Worm (Caenorhabditis elegans): ENCODE results near the gene nhr-242.

nhr-242 gene

ce11 chrIV:2601988-2602861, 20.8 kb upstream of the nhr-242 start (continued):
- TF ChIP-seq ekl-4 (GFP tag; IDR thresholded peaks at IDR 0.05) (peak; percentile 99), athp-1 (tag; optimal IDR thresholded peaks at IDR 0.05) (peak; percentile 97), ztf-26 (tag; optimal IDR thresholded peaks at IDR 0.05) (peak; percentile 97), hmg-20 (GFP tag; IDR thresholded peaks at IDR 0.05) (peak; percentile 67; the same call in 1 of the 2 replicates), nhr-27 (tag; optimal IDR thresholded peaks at IDR 0.05) (no peak), dox-1 (GFP tag; IDR thresholded peaks at IDR 0.05) (peak; percentile 95), atf-7 (tag; optimal IDR thresholded peaks at IDR 0.05) (peak; percentile 98), K11D2.4 (GFP tag; IDR thresholded peaks at IDR 0.05) (peak; percentile 97), madf-10 (tag; optimal IDR thresholded peaks at IDR 0.05) (peak; percentile 92), hsf-1 (GFP tag; IDR thresholded peaks at IDR 0.05) (peak; percentile 73), F52B5.7 (tag; optimal IDR thresholded peaks at IDR 0.05) (peak; percentile 92), sptf-2 (GFP tag; optimal IDR thresholded peaks at IDR 0.05) (no peak), snpc-3.4 (tag; optimal IDR thresholded peaks at IDR 0.05) (no peak), chd-7 (tag; optimal IDR thresholded peaks at IDR 0.05) (peak; percentile 98), attf-5 (GFP tag; optimal IDR thresholded peaks at IDR 0.05) (peak; percentile 99), B0019.2 (GFP tag; conservative IDR thresholded peaks at IDR 0.05) (peak; percentile 58; the same call in 1 of the 2 replicates), B0261.1 (tag; optimal IDR thresholded peaks at IDR 0.05) (peak; percentile 19), B0035.1 (tag; optimal IDR thresholded peaks at IDR 0.05) (peak; percentile 91), ztf-22 (GFP tag; optimal IDR thresholded peaks at IDR 0.05) (peak; percentile 92), C06A6.2 (GFP tag; conservative IDR thresholded peaks at IDR 0.05) (peak; percentile 96), D2030.7 (GFP tag; IDR thresholded peaks at IDR 0.05) (no peak), nhr-120 (GFP tag; IDR thresholded peaks at IDR 0.05) (peak; percentile 59; the same call in 1 of the 2 replicates), lin-35 (GFP tag; optimal IDR thresholded peaks at IDR 0.05) (peak in 1 of 3 experiments; percentile 87), lin-40 (tag; optimal IDR thresholded peaks at IDR 0.05) (peak; percentile 97), F39B2.1 (GFP tag; IDR thresholded peaks at IDR 0.05) (peak; percentile 69), efl-1 (GFP tag; optimal IDR thresholded peaks at IDR 0.05) (peak; percentile 49), snpc-4 (GFP tag; optimal IDR thresholded peaks at IDR 0.05) (no peak), snpc-4 (tag; optimal IDR thresholded peaks at IDR 0.05) (peak; percentile 59 to 88 (median 81)), bed-1 (GFP tag; IDR thresholded peaks at IDR 0.05) (peak; percentile 96), ceh-91 (GFP tag; IDR thresholded peaks at IDR 0.05) (peak; percentile 51), repo-1 (tag; optimal IDR thresholded peaks at IDR 0.05) (peak; percentile 97), ceh-58 (GFP tag; IDR thresholded peaks at IDR 0.05) (no peak), egrh-3 (GFP tag; IDR thresholded peaks at IDR 0.05) (peak; percentile 44; the same call in 1 of the 2 replicates), Y79H2A.3 (GFP tag; conservative IDR thresholded peaks at IDR 0.05) (peak; percentile 71; the same call in 1 of the 2 replicates), F49E8.2 (tag; optimal IDR thresholded peaks at IDR 0.05; ENCODE audit: insufficient read depth) (no peak)

ce11 chrIV:2600841-2601240, 19.5 kb upstream of the nhr-242 start, which contains the start of gene epg-9:
TSS of gene epg-9 (plus strand) at chrIV:2601141.
- no peak for TF ChIP-seq gei-17 (GFP tag; optimal IDR thresholded peaks at IDR 0.05)
- no peak for TF ChIP-seq pbrm-1 (GFP tag; IDR thresholded peaks at IDR 0.05)
- TF ChIP-seq cebp-1 (GFP tag; IDR thresholded peaks at IDR 0.05) = no peak
- no peak for TF ChIP-seq cebp-1 (tag; optimal IDR thresholded peaks at IDR 0.05)
- TF ChIP-seq ekl-4 (GFP tag; IDR thresholded peaks at IDR 0.05) = no peak
- TF ChIP-seq tlf-1 (GFP tag; optimal IDR thresholded peaks at IDR 0.05) = no peak
- TF ChIP-seq akir-1 (GFP tag; optimal IDR thresholded peaks at IDR 0.05) = no peak
- TF ChIP-seq xnd-1 (tag; optimal IDR thresholded peaks at IDR 0.05) = no peak
- TF ChIP-seq hlh-12 (tag; optimal IDR thresholded peaks at IDR 0.05) = no peak
- no peak for TF ChIP-seq madf-8 (GFP tag; conservative IDR thresholded peaks at IDR 0.05)
- TF ChIP-seq repo-1 (tag; optimal IDR thresholded peaks at IDR 0.05) = no peak
- TF ChIP-seq Y56A3A.18 (GFP tag; IDR thresholded peaks at IDR 0.05) = no peak
- no peak for TF ChIP-seq mcd-1 (GFP tag; IDR thresholded peaks at IDR 0.05)
- no peak for TF ChIP-seq egl-44 (GFP tag; IDR thresholded peaks at IDR 0.05)
- no peak for TF ChIP-seq ztf-25 (GFP tag; IDR thresholded peaks at IDR 0.05)
- TF ChIP-seq aptf-2 (GFP tag; conservative IDR thresholded peaks at IDR 0.05) = no peak
